ENCODE assay signal across 5 worm cellular contexts in genomic region chrII:13195706-13196417, ce11.
TF ChIP-seq lines count a peak whose summit lies in the region.

No protein-coding gene starts in this region.

TF ChIP-seq in whole organism, L1 larva, 84 proteins besides CTCF, POLR2A, EP300 and RAD21:
- TF ChIP-seq nhr-90 (tag; optimal IDR thresholded peaks at IDR 0.05; lab: Kevin White, UChicago; ENCODE audit: poor library complexity) (peak; percentile 17), nhr-76 (tag; optimal IDR thresholded peaks at IDR 0.05; lab: Kevin White, UChicago) (no peak)

TF ChIP-seq in whole organism, L2 larva, 48 proteins besides CTCF, POLR2A, EP300 and RAD21:
- peak; percentile 10 for TF ChIP-seq nhr-25 (tag; optimal IDR thresholded peaks at IDR 0.05; lab: Kevin White, UChicago)
- no peak for TF ChIP-seq ztf-11 (tag; optimal IDR thresholded peaks at IDR 0.05; lab: Kevin White, UChicago)

TF ChIP-seq in whole organism, L3 larva, 47 proteins besides CTCF, POLR2A, EP300 and RAD21:
- peak; percentile 52 for TF ChIP-seq ama-1 (optimal IDR thresholded peaks at IDR 0.05; lab: Kevin White, UChicago)
- TF ChIP-seq fkh-10 (GFP tag; optimal IDR thresholded peaks at IDR 0.05; lab: Kevin White, UChicago): no peak
- no peak for TF ChIP-seq elt-3 (tag; optimal IDR thresholded peaks at IDR 0.05; lab: Kevin White, UChicago)

TF ChIP-seq in whole organism, L4 larva, 104 proteins besides CTCF, POLR2A, EP300 and RAD21:
- TF ChIP-seq nhr-76 (tag; optimal IDR thresholded peaks at IDR 0.05; lab: Kevin White, UChicago) (no peak), nhr-111 (GFP tag; optimal IDR thresholded peaks at IDR 0.05; lab: Kevin White, UChicago) (no peak), ztf-7 (tag; optimal IDR thresholded peaks at IDR 0.05; lab: Kevin White, UChicago) (no peak), unc-62 (GFP tag; optimal IDR thresholded peaks at IDR 0.05 in 1 of 2; lab: Kevin White, UChicago) (peak in 1 of 2 experiments; percentile 83), unc-62 (tag; optimal IDR thresholded peaks at IDR 0.05; lab: Kevin White, UChicago) (no peak), ctbp-1 (GFP tag; IDR thresholded peaks at IDR 0.05; lab: Robert Waterston, UW) (no peak), tra-1 (GFP tag; IDR thresholded peaks at IDR 0.05; lab: Robert Waterston, UW) (0 out of 2 replicates have a peak, but pooled peaks have one; percentile 34), T20F7.1 (GFP tag; optimal IDR thresholded peaks at IDR 0.05; lab: Kevin White, UChicago) (no peak), egl-43 (GFP tag; IDR thresholded peaks at IDR 0.05; lab: Robert Waterston, UW) (no peak), mxl-3 (GFP tag; optimal IDR thresholded peaks at IDR 0.05; lab: Kevin White, UChicago) (no peak), aha-1 (tag; lab: Kevin White, UChicago) (peak; percentile 94), ztf-11 (tag; optimal IDR thresholded peaks at IDR 0.05; lab: Kevin White, UChicago) (no peak), hif-1 (tag; optimal IDR thresholded peaks at IDR 0.05; lab: Kevin White, UChicago) (no peak), ZK546.5 (tag; optimal IDR thresholded peaks at IDR 0.05; lab: Kevin White, UChicago) (no peak)

TF ChIP-seq in whole organism, young adult, 124 proteins besides CTCF, POLR2A, EP300 and RAD21:
- TF ChIP-seq ekl-4 (GFP tag; IDR thresholded peaks at IDR 0.05; lab: Robert Waterston, UW) (no peak), ztf-25 (GFP tag; IDR thresholded peaks at IDR 0.05; lab: Robert Waterston, UW) (no peak), nhr-90 (tag; optimal IDR thresholded peaks at IDR 0.05; lab: Kevin White, UChicago) (no peak), lag-1 (GFP tag; IDR thresholded peaks at IDR 0.05; lab: Robert Waterston, UW) (no peak), ceh-79 (tag; optimal IDR thresholded peaks at IDR 0.05; lab: Kevin White, UChicago) (no peak), mel-28 (tag; optimal IDR thresholded peaks at IDR 0.05; lab: Kevin White, UChicago; ENCODE audit: borderline replicate concordance) (no peak), snpc-1.1 (tag; optimal IDR thresholded peaks at IDR 0.05; lab: Kevin White, UChicago; ENCODE audit: insufficient read depth) (peak; percentile 3), Y53G8AR.9 (GFP tag; conservative IDR thresholded peaks at IDR 0.05; lab: Robert Waterston, UW) (0 out of 2 replicates have a peak, but pooled peaks have one; percentile 7), snpc-4 (GFP tag; optimal IDR thresholded peaks at IDR 0.05; lab: Kevin White, UChicago) (no peak), snpc-4 (tag; optimal IDR thresholded peaks at IDR 0.05; lab: Kevin White, UChicago) (no peak), fkh-3 (tag; optimal IDR thresholded peaks at IDR 0.05; lab: Kevin White, UChicago) (no peak), tlf-1 (GFP tag; optimal IDR thresholded peaks at IDR 0.05; lab: Kevin White, UChicago) (no peak)
